Worm (Caenorhabditis elegans) whole organism, L4 larva: ENCODE measurements around the gene fbxa-26.

Experiments used
- aly-2 ChIP-seq: sonication (generic microtip); optimal IDR thresholded peaks from 2 replicates; lab custom pipeline; 2018; ENCODE audit warnings: missing biosample characterization, missing genetic modification characterization
- ceh-32 ChIP-seq: sonication (generic microtip); optimal IDR thresholded peaks from 2 replicates; lab custom pipeline; 2016; ENCODE audit warnings: mild to moderate bottlenecking, missing genetic modification characterization, missing compliant biosample characterization; ENCODE audit not compliant: poor library complexity
- daf-19 ChIP-seq: fragments of 200-800 bp; sonication (Bioruptor generic); conservative IDR thresholded peaks from 2 replicates; pipeline ENCODE4 v1.3.6; 2022; ENCODE audit warnings: missing genetic modification characterization, missing compliant biosample characterization
- lin-39 ChIP-seq: fragments of 150-350 bp; optimal IDR thresholded peaks from 2 replicates; lab custom pipeline; 2014; ENCODE audit warnings: missing biosample characterization, missing genetic modification reagents, missing genetic modification characterization
- nhr-76 ChIP-seq: fragments of 150-350 bp; optimal IDR thresholded peaks from 2 replicates; lab custom pipeline; 2014; ENCODE audit warnings: missing biosample characterization, missing genetic modification characterization
- pqm-1 ChIP-seq: sonication (generic microtip); optimal IDR thresholded peaks from 2 replicates; lab custom pipeline; 2017; ENCODE audit warnings: missing biosample characterization, missing genetic modification characterization
- rbr-2 ChIP-seq: sonication (generic microtip); optimal IDR thresholded peaks from 2 replicates; lab custom pipeline; 2016; ENCODE audit warnings: missing genotype, missing genetic modification characterization, missing compliant biosample characterization
- sdz-12 ChIP-seq: fragments of 200-800 bp; sonication (Bioruptor generic); optimal IDR thresholded peaks from 2 replicates; lab custom pipeline; 2018; ENCODE audit warnings: mild to moderate bottlenecking, missing genetic modification characterization, missing compliant biosample characterization
- snpc-4 ChIP-seq: fragments of 150-350 bp; optimal IDR thresholded peaks from 2 replicates; lab custom pipeline; 2014; ENCODE audit warnings: missing biosample characterization, missing genetic modification characterization

ce11 chrIII:1350745-1351144, 8.4 kb upstream of the fbxa-26 start, which contains the start of gene Y82E9BL.3:
- TF ChIP-seq daf-19 (GFP tag; lab: Robert Waterston, UW) (no peak), lin-39 (tag; lab: Kevin White, UChicago) (no peak), aly-2 (tag; lab: Kevin White, UChicago) (no peak), rbr-2 (no peak), nhr-76 (tag; lab: Kevin White, UChicago) (no peak), pqm-1 (tag; lab: Kevin White, UChicago) (no peak), ceh-32 (tag; lab: Kevin White, UChicago) (no peak), snpc-4 (tag; lab: Kevin White, UChicago) (no peak), sdz-12 (GFP tag; lab: Kevin White, UChicago) (no peak)
